Worm (Caenorhabditis elegans): ENCODE data around the gene Y43B11AR.3.

Gene Y43B11AR.3

ce11 chrIV:7084632-7085160 lies 1.2 kb upstream of the Y43B11AR.3 start, which contains the start of gene rps-4 (continued):
- TF ChIP-seq jun-1 (tag; optimal IDR thresholded peaks at IDR 0.05), result peak; percentile 23
- no peak for TF ChIP-seq zip-2 (tag; optimal IDR thresholded peaks at IDR 0.05)
- TF ChIP-seq skn-1 (tag; optimal IDR thresholded peaks at IDR 0.05), result no peak
- TF ChIP-seq nhr-28 (tag; optimal IDR thresholded peaks at IDR 0.05), result peak; percentile 87
- no peak for TF ChIP-seq gei-8 (GFP tag; optimal IDR thresholded peaks at IDR 0.05)
- TF ChIP-seq lim-7 (GFP tag; IDR thresholded peaks at IDR 0.05), result no peak
- no peak for TF ChIP-seq snpc-4 (tag; optimal IDR thresholded peaks at IDR 0.05)
- TF ChIP-seq dmd-6 (GFP tag; IDR thresholded peaks at IDR 0.05), result peak; percentile 83
- peak; percentile 87 for TF ChIP-seq T20F7.1 (GFP tag; optimal IDR thresholded peaks at IDR 0.05)
- 0 out of 2 replicates have a peak, but pooled peaks have one; percentile 66 for TF ChIP-seq nhr-42 (GFP tag; IDR thresholded peaks at IDR 0.05)
- no peak; the same call in 1 of the 2 replicates for TF ChIP-seq hmg-1.1 (GFP tag; IDR thresholded peaks at IDR 0.05)
- peak; percentile 65 for TF ChIP-seq spr-1 (tag; optimal IDR thresholded peaks at IDR 0.05)
- TF ChIP-seq rbr-2 (tag; optimal IDR thresholded peaks at IDR 0.05), result peak; percentile 75
- TF ChIP-seq nhr-41 (GFP tag; IDR thresholded peaks at IDR 0.05), result no peak
- TF ChIP-seq mxl-3 (GFP tag; optimal IDR thresholded peaks at IDR 0.05), result peak; percentile 44
- TF ChIP-seq Y48G9A.11 (GFP tag; IDR thresholded peaks at IDR 0.05), result 0 out of 2 replicates have a peak, but pooled peaks have one; percentile 46
- TF ChIP-seq F44E2.7 (GFP tag; IDR thresholded peaks at IDR 0.05), result no peak
- peak; percentile 66 for TF ChIP-seq mdt-29 (GFP tag; IDR thresholded peaks at IDR 0.05)
- no peak for TF ChIP-seq ceh-62 (tag; optimal IDR thresholded peaks at IDR 0.05)
- no peak for TF ChIP-seq nhr-111 (GFP tag; optimal IDR thresholded peaks at IDR 0.05)
- TF ChIP-seq ctbp-1 (GFP tag; IDR thresholded peaks at IDR 0.05), result no peak
- no peak for TF ChIP-seq ceh-28 (tag; optimal IDR thresholded peaks at IDR 0.05)
- TF ChIP-seq nhr-6 (tag; optimal IDR thresholded peaks at IDR 0.05), result peak; percentile 85
- TF ChIP-seq D1046.2 (GFP tag; IDR thresholded peaks at IDR 0.05), result 0 out of 2 replicates have a peak, but pooled peaks have one; percentile 36
- no peak for TF ChIP-seq mxl-2 (GFP tag; conservative IDR thresholded peaks at IDR 0.05)
- peak; percentile 61 for TF ChIP-seq nhr-102 (tag; optimal IDR thresholded peaks at IDR 0.05)
- TF ChIP-seq spr-3 (GFP tag; optimal IDR thresholded peaks at IDR 0.05), result no peak
- TF ChIP-seq cey-2 (tag; optimal IDR thresholded peaks at IDR 0.05; ENCODE audit: borderline replicate concordance, insufficient read depth), result no peak
- peak; percentile 91 for TF ChIP-seq hlh-11 (tag; optimal IDR thresholded peaks at IDR 0.05)
- peak; percentile 69 for TF ChIP-seq dmd-9 (GFP tag; IDR thresholded peaks at IDR 0.05)
- TF ChIP-seq Y105C5A.15 (GFP tag; IDR thresholded peaks at IDR 0.05), result no peak
- TF ChIP-seq nhr-237 (tag; optimal IDR thresholded peaks at IDR 0.05), result no peak
- no peak for TF ChIP-seq ztf-7 (tag; optimal IDR thresholded peaks at IDR 0.05)
- no peak for TF ChIP-seq ZK546.5 (tag; optimal IDR thresholded peaks at IDR 0.05)
- 0 out of 2 replicates have a peak, but pooled peaks have one; percentile 38 for TF ChIP-seq ZK337.2 (GFP tag; IDR thresholded peaks at IDR 0.05)
- TF ChIP-seq F49E8.2 (tag; optimal IDR thresholded peaks at IDR 0.05; ENCODE audit: borderline replicate concordance), result no peak
- TF ChIP-seq dmd-8 (GFP tag; IDR thresholded peaks at IDR 0.05), result no peak
- peak; percentile 74 for TF ChIP-seq lin-15B (tag; optimal IDR thresholded peaks at IDR 0.05)
- TF ChIP-seq Y75B8A.6 (GFP tag; IDR thresholded peaks at IDR 0.05), result no peak
- TF ChIP-seq unc-39 (tag; optimal IDR thresholded peaks at IDR 0.05), result no peak
- peak in 1 of 2 experiments; percentile 57 for TF ChIP-seq mdl-1 (tag; optimal IDR thresholded peaks at IDR 0.05)
- 0 out of 2 replicates have a peak, but pooled peaks have one; percentile 39 for TF ChIP-seq zfp-3 (GFP tag; conservative IDR thresholded peaks at IDR 0.05)
- TF ChIP-seq daf-8 (GFP tag; IDR thresholded peaks at IDR 0.05), result no peak
- TF ChIP-seq madf-9 (GFP tag; conservative IDR thresholded peaks at IDR 0.05), result no peak; the same call in 1 of the 2 replicates
- TF ChIP-seq daf-16 (GFP tag; optimal IDR thresholded peaks at IDR 0.05), result peak in 1 of 2 experiments; percentile 43
- TF ChIP-seq daf-16 (tag; optimal IDR thresholded peaks at IDR 0.05), result peak; percentile 92
- peak; percentile 89 for TF ChIP-seq mep-1 (tag; optimal IDR thresholded peaks at IDR 0.05)
- TF ChIP-seq F10B5.3 (tag; optimal IDR thresholded peaks at IDR 0.05), result no peak
- no peak for TF ChIP-seq duxl-1 (tag; optimal IDR thresholded peaks at IDR 0.05; ENCODE audit: poor library complexity)
- peak; percentile 83 for TF ChIP-seq fkh-10 (GFP tag; optimal IDR thresholded peaks at IDR 0.05)
- peak; percentile 86 for TF ChIP-seq nhr-77 (tag; optimal IDR thresholded peaks at IDR 0.05)

Data from whole organism, L4 larva.